Fruit fly (Drosophila melanogaster): ENCODE results near the gene dj.

- TF ChIP-seq CG32264 (GFP tag; optimal IDR thresholded peaks at IDR 0.05), result no peak
- no peak for TF ChIP-seq Hr78 (GFP tag; optimal IDR thresholded peaks at IDR 0.05)
- no peak for TF ChIP-seq pan (optimal IDR thresholded peaks at IDR 0.05)
- TF ChIP-seq fru (GFP tag; optimal IDR thresholded peaks at IDR 0.05), result no peak
- no peak for TF ChIP-seq foxo (GFP tag; optimal IDR thresholded peaks at IDR 0.05)
- no peak for TF ChIP-seq usp (GFP tag; optimal IDR thresholded peaks at IDR 0.05)
Measured at dm6 chr3R:7052242-7052641, 6.9 kb upstream of the dj start, which contains the start of gene Sodh1.

Data from whole organism, wandering third instar larva.